Fruit fly (Drosophila melanogaster): ENCODE results near the gene Zmynd8.

DNA sequence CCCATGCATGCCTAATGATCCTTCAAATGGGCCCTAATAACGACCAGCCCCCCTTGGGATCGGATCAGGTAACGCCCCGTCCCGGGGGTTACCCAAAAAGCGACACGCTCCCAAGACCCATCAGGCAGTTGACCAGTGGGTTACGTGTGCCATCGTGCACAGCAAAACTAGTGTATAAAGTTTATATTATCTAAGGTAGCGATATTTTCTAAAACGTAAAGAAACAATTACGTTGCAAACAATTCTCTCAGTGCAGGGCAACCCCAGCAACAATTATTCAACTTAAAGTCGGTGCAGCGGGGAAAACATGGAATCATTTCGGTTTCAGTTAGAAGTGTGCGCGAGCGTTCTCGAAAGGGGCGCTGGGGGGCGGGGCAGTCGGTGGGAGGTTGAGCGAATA, 43.3 kb downstream of the Zmynd8 start:
- TF ChIP-seq Sin3A (optimal IDR thresholded peaks at IDR 0.05) (no peak), psq (optimal IDR thresholded peaks at IDR 0.05) (no peak)
